Fruit fly (Drosophila melanogaster) whole organism, embryonic: ENCODE data around the gene Esyt2.

Experiments used
- Asciz ChIP-seq: fragments of 200-800 bp; sonication (Bioruptor generic); optimal IDR thresholded peaks from 2 replicates; lab custom pipeline; 2017; ENCODE audit warnings: missing biosample characterization, mild to moderate bottlenecking, missing genetic modification characterization, missing genetic modification reagents
- Bteb2 ChIP-seq: fragments of 200-800 bp; sonication (Bioruptor generic); optimal IDR thresholded peaks from 2 replicates; lab custom pipeline; 2016; ENCODE audit warnings: missing biosample characterization, missing genetic modification characterization
- CG11560 ChIP-seq: fragments of 200-800 bp; sonication (Bioruptor generic); IDR thresholded peaks from 3 replicates; pipeline ENCODE4 v1.3.6; 2022; ENCODE audit warnings: missing biosample characterization, missing genetic modification characterization
- CG13123 ChIP-seq: fragments of 200-800 bp; sonication (Bioruptor generic); optimal IDR thresholded peaks from 2 replicates; lab custom pipeline; 2016; ENCODE audit warnings: missing biosample characterization, missing genetic modification characterization
- CG13424 ChIP-seq: fragments of 200-800 bp; sonication (Bioruptor generic); optimal IDR thresholded peaks from 2 replicates; lab custom pipeline; 2019; ENCODE audit warnings: missing biosample characterization, mild to moderate bottlenecking, missing genetic modification characterization, moderate library complexity
- CG14667 ChIP-seq: fragments of 200-800 bp; sonication (Bioruptor generic); IDR thresholded peaks from 2 replicates; pipeline ENCODE4 v1.3.6; 2022; ENCODE audit warnings: missing biosample characterization, missing genetic modification characterization
- CG15011 ChIP-seq: fragments of 200-800 bp; sonication (Bioruptor generic); optimal IDR thresholded peaks from 3 replicates; lab custom pipeline; 2018; ENCODE audit warnings: missing biosample characterization, mild to moderate bottlenecking, missing genetic modification characterization
- CG15269 ChIP-seq: fragments of 200-800 bp; sonication (Bioruptor generic); optimal IDR thresholded peaks from 2 replicates; lab custom pipeline; 2018; ENCODE audit warnings: missing biosample characterization, mild to moderate bottlenecking, missing genetic modification characterization, moderate library complexity
- CG17829 ChIP-seq: fragments of 200-800 bp; optimal IDR thresholded peaks from 2 replicates; lab custom pipeline; 2019; ENCODE audit warnings: missing biosample characterization, mild to moderate bottlenecking, missing genetic modification characterization, moderate library complexity
- CG2120 ChIP-seq: fragments of 200-800 bp; sonication (Bioruptor generic); optimal IDR thresholded peaks from 3 replicates; lab custom pipeline; 2016; ENCODE audit warnings: missing biosample characterization, missing genetic modification characterization
- CG2678 ChIP-seq: fragments of 200-800 bp; sonication (Bioruptor generic); optimal IDR thresholded peaks from 3 replicates; lab custom pipeline; 2019; ENCODE audit warnings: missing biosample characterization, mild to moderate bottlenecking, missing genetic modification characterization, moderate library complexity
- CG34376 ChIP-seq: fragments of 200-800 bp; sonication (Bioruptor generic); optimal IDR thresholded peaks from 2 replicates; lab custom pipeline; 2018; ENCODE audit warnings: missing biosample characterization, mild to moderate bottlenecking, missing genetic modification characterization
- CG4360 ChIP-seq: fragments of 200-800 bp; sonication (Bioruptor generic); IDR thresholded peaks from 2 replicates; pipeline ENCODE4 v1.3.6; 2022; ENCODE audit warnings: missing biosample characterization, missing genetic modification characterization
- CG7556 ChIP-seq: fragments of 200-800 bp; sonication (Bioruptor generic); optimal IDR thresholded peaks from 2 replicates; lab custom pipeline; 2017; ENCODE audit warnings: missing biosample characterization, mild to moderate bottlenecking, missing genetic modification characterization
- CG8924 ChIP-seq: fragments of 200-800 bp; optimal IDR thresholded peaks from 3 replicates; lab custom pipeline; 2019; ENCODE audit warnings: missing biosample characterization, mild to moderate bottlenecking, missing genetic modification characterization, moderate library complexity
- Dip3 ChIP-seq: fragments of 200-800 bp; sonication (Bioruptor generic); optimal IDR thresholded peaks from 3 replicates; lab custom pipeline; 2016; ENCODE audit warnings: missing biosample characterization, missing genetic modification characterization
- Dll ChIP-seq: fragments of 200-800 bp; sonication (Bioruptor generic); IDR thresholded peaks from 4 replicates; pipeline ENCODE4 v1.3.6; 2022; ENCODE audit warnings: missing biosample characterization, missing genetic modification characterization; ENCODE audit not compliant: partially characterized antibody
- GATAe ChIP-seq: fragments of 200-800 bp; sonication (Bioruptor generic); conservative IDR thresholded peaks from 2 replicates; pipeline ENCODE4 v1.3.6; 2022; ENCODE audit warnings: missing biosample characterization, missing genetic modification characterization
- HLHmδ ChIP-seq: fragments of 200-800 bp; sonication (Bioruptor generic); optimal IDR thresholded peaks from 2 replicates; lab custom pipeline; 2018; ENCODE audit warnings: missing biosample characterization, mild to moderate bottlenecking, missing genetic modification characterization, moderate library complexity
- Hsf ChIP-seq: fragments of 200-800 bp; sonication (Bioruptor generic); optimal IDR thresholded peaks from 3 replicates; lab custom pipeline; 2016; ENCODE audit warnings: missing biosample characterization, missing genetic modification characterization
- Nf-YB ChIP-seq: fragments of 200-800 bp; sonication (Bioruptor generic); optimal IDR thresholded peaks from 3 replicates; lab custom pipeline; 2019; ENCODE audit warnings: missing biosample characterization, mild to moderate bottlenecking, missing genetic modification characterization, moderate library complexity
- Sox100B ChIP-seq: fragments of 200-800 bp; sonication (Bioruptor generic); optimal IDR thresholded peaks from 3 replicates; lab custom pipeline; 2018; ENCODE audit warnings: missing biosample characterization, mild to moderate bottlenecking, missing genetic modification characterization
- Spps ChIP-seq: fragments of 200-800 bp; sonication (Bioruptor generic); optimal IDR thresholded peaks from 2 replicates; lab custom pipeline; 2018; ENCODE audit warnings: missing biosample characterization, mild to moderate bottlenecking, missing genetic modification characterization
- Stat92E ChIP-seq, 3 experiments: fragments of >200 bp in 2 of 3; fragments of 200-800 bp in 1 of 3; sonication (Bioruptor generic) in 1 of 3; optimal IDR thresholded peaks; 2 replicates each; lab custom pipeline; 2017 to 2019; ENCODE audit warnings: missing biosample characterization in 3 of 3, missing genetic modification characterization in 3 of 3, mild to moderate bottlenecking in 1 of 3, moderate library complexity in 1 of 3
- al ChIP-seq: fragments of 200-800 bp; sonication (Bioruptor generic); IDR thresholded peaks from 2 replicates; pipeline ENCODE4 v1.3.6; 2022; ENCODE audit warnings: missing biosample characterization, missing genetic modification characterization
- amos ChIP-seq: fragments of 200-800 bp; sonication (Bioruptor generic); IDR thresholded peaks from 2 replicates; pipeline ENCODE4 v1.3.6; 2022; ENCODE audit warnings: missing biosample characterization, missing genetic modification characterization; ENCODE audit not compliant: partially characterized antibody
- ap ChIP-seq: fragments of 200-800 bp; sonication (Bioruptor generic); IDR thresholded peaks from 2 replicates; pipeline ENCODE4 v1.3.6; 2022; ENCODE audit warnings: missing biosample characterization, missing genetic modification characterization
- ash1 ChIP-seq: fragments of 200-800 bp; sonication (Bioruptor generic); optimal IDR thresholded peaks from 2 replicates; lab custom pipeline; 2018; ENCODE audit warnings: missing biosample characterization, mild to moderate bottlenecking, missing genetic modification characterization
- az2 ChIP-seq: fragments of 200-800 bp; sonication (Bioruptor generic); optimal IDR thresholded peaks from 3 replicates; lab custom pipeline; 2016; ENCODE audit warnings: missing biosample characterization, missing genetic modification characterization
- chm ChIP-seq: fragments of 200-800 bp; sonication (Bioruptor generic); IDR thresholded peaks from 2 replicates; pipeline ENCODE4 v1.3.6; 2022; ENCODE audit warnings: missing biosample characterization, missing genetic modification characterization
- fd64A ChIP-seq: fragments of 200-800 bp; sonication (Bioruptor generic); optimal IDR thresholded peaks from 3 replicates; lab custom pipeline; 2018; ENCODE audit warnings: missing biosample characterization, mild to moderate bottlenecking, missing genetic modification characterization
- gcm ChIP-seq: fragments of 200-800 bp; sonication (Bioruptor generic); optimal IDR thresholded peaks from 2 replicates; lab custom pipeline; 2019; ENCODE audit warnings: missing biosample characterization, mild to moderate bottlenecking, missing genetic modification characterization, moderate library complexity
- gsb-n ChIP-seq: fragments of 200-800 bp; sonication (Bioruptor generic); optimal IDR thresholded peaks from 3 replicates; lab custom pipeline; 2018; ENCODE audit warnings: missing biosample characterization, mild to moderate bottlenecking, missing genetic modification characterization
- lab ChIP-seq: fragments of 200-800 bp; sonication (Bioruptor generic); optimal IDR thresholded peaks from 3 replicates; lab custom pipeline; 2017; ENCODE audit warnings: missing biosample characterization, missing genetic modification characterization, mild to moderate bottlenecking, moderate library complexity, missing genetic modification reagents
- mam ChIP-seq: fragments of 200-800 bp; sonication (Bioruptor generic); optimal IDR thresholded peaks from 3 replicates; lab custom pipeline; 2016; ENCODE audit warnings: missing biosample characterization, missing genetic modification characterization
- mld ChIP-seq: fragments of 200-800 bp; sonication (Bioruptor generic); IDR thresholded peaks from 3 replicates; pipeline ENCODE4 v1.3.6; 2022; ENCODE audit warnings: missing biosample characterization, missing genetic modification characterization; ENCODE audit not compliant: partially characterized antibody
- phol ChIP-seq: fragments of 200-800 bp; sonication (Bioruptor generic); optimal IDR thresholded peaks from 3 replicates; lab custom pipeline; 2018; ENCODE audit warnings: missing biosample characterization, mild to moderate bottlenecking, missing genetic modification characterization, moderate library complexity
- pros ChIP-seq: fragments of 200-800 bp; sonication (Bioruptor generic); optimal IDR thresholded peaks from 3 replicates; lab custom pipeline; 2019; ENCODE audit warnings: missing biosample characterization, mild to moderate bottlenecking, missing genetic modification characterization, moderate library complexity
- sens ChIP-seq: fragments of 200-800 bp; sonication (Bioruptor generic); peaks from one replicate; lab custom pipeline; 2016; ENCODE audit warnings: missing biosample characterization, missing genetic modification characterization
- sob ChIP-seq: fragments of 200-800 bp; sonication (Bioruptor generic); IDR thresholded peaks from 2 replicates; pipeline ENCODE4 v1.3.6; 2022; ENCODE audit warnings: missing biosample characterization, missing genetic modification characterization
- sqz ChIP-seq: fragments of 200-800 bp; sonication (Bioruptor generic); optimal IDR thresholded peaks from 3 replicates; lab custom pipeline; 2018; ENCODE audit warnings: missing biosample characterization, mild to moderate bottlenecking, missing genetic modification characterization
- tin ChIP-seq: fragments of 200-800 bp; sonication (Bioruptor generic); optimal IDR thresholded peaks from 3 replicates; lab custom pipeline; 2016; ENCODE audit warnings: missing biosample characterization, missing genetic modification characterization
- tio ChIP-seq: fragments of 200-800 bp; sonication (Bioruptor generic); optimal IDR thresholded peaks from 2 replicates; lab custom pipeline; 2017; ENCODE audit warnings: missing biosample characterization, missing genetic modification characterization, inconsistent platforms
- tll ChIP-seq, 2 experiments: fragments of 200-800 bp in 1 of 2; fragments of >200 bp in 1 of 2; sonication (Bioruptor generic) in 1 of 2; optimal IDR thresholded peaks; 2 replicates each; lab custom pipeline; 2017 to 2019; ENCODE audit warnings: missing biosample characterization in 2 of 2, missing genetic modification characterization in 2 of 2, mild to moderate bottlenecking in 1 of 2, moderate library complexity in 1 of 2
- unc-4 ChIP-seq: fragments of 200-800 bp; sonication (Bioruptor generic); IDR thresholded peaks from 2 replicates; pipeline ENCODE4 v1.3.6; 2022; ENCODE audit warnings: missing biosample characterization, missing genetic modification characterization; ENCODE audit not compliant: partially characterized antibody
- usp ChIP-seq: fragments of >200 bp; optimal IDR thresholded peaks from 2 replicates; lab custom pipeline; 2017; ENCODE audit warnings: missing biosample characterization, missing genetic modification characterization
- zfh2 ChIP-seq: fragments of 200-800 bp; sonication (Bioruptor generic); optimal IDR thresholded peaks from 2 replicates; lab custom pipeline; 2016; ENCODE audit warnings: missing biosample characterization, missing genetic modification characterization

The Esyt2 gene

dm6 chr3R:24577355-24577754, 32.8 kb downstream of the Esyt2 start (continued):
- TF ChIP-seq pros (GFP tag; lab: Kevin White, UChicago) (peak; percentile 99), sob (GFP tag; lab: Robert Waterston, UW) (peak; percentile 11; the same call in 1 of the 2 replicates), chm (peak; percentile 9; the same call in 1 of the 2 replicates), Dip3 (GFP tag; lab: Kevin White, UChicago) (peak; percentile 6), usp (GFP tag; lab: Kevin White, UChicago) (no peak), fd64A (no peak), unc-4 (no peak), tin (GFP tag; lab: Kevin White, UChicago) (no peak), CG34376 (GFP tag; lab: Kevin White, UChicago) (no peak), CG13123 (GFP tag; lab: Kevin White, UChicago) (no peak), ash1 (peak; percentile 33), amos (GFP tag; lab: Robert Waterston, UW) (peak; percentile 24; the same call in 1 of the 2 replicates)

DNA sequence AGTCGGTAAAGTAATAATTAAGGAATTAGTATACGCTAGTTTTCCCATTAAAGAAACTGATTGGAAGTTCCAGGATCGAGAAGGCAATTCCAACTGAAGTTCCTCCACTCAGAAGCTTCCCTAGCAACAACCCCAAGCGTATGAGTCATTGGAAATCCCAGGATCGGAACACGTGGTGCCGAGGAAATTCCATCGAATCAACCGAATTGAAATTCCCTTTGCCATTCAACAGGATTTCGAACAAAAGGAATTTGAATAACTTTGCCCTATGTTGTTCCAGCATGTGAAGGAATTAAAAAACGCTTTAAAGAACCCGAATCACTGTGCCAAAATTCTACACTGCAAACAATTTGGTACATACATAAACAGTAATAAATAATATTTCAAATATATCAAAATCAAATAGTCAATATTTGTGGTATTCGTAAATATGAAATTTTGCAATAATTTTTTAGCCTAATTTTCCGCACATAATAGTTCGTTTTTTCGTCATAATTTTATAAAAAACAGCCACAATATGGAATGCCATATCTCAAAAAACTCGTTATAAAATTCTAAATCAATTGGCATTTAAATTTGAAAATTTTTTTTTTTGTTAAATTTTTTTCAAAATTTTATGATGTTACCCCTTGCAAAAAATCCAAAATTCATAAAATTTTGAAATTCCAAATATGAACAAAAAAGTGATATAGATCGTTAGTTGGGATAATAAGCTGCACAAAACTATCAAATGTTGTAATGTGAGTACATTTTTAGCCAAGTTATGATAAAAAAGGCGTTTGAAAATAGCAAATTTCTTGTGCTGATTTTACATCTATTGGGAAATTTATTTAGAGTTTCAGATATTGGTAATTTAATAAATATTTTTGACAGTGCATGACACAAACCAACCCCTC, 35.8 kb downstream of the Esyt2 start:
- peak; percentile 25 for TF ChIP-seq Spps (tag; lab: Kevin White, UChicago)
- TF ChIP-seq CG7556 (GFP tag; lab: Kevin White, UChicago) = peak; percentile 70
- peak; percentile 38 for TF ChIP-seq Asciz
- TF ChIP-seq ap (GFP tag; lab: Robert Waterston, UW) = no peak
- TF ChIP-seq CG14667 (GFP tag; lab: Robert Waterston, UW) = no peak
- peak; percentile 81 for TF ChIP-seq sens (GFP tag; lab: Kevin White, UChicago)
- TF ChIP-seq Hsf (GFP tag; lab: Kevin White, UChicago) = no peak
- peak; percentile 20 for TF ChIP-seq CG15269 (tag; lab: Kevin White, UChicago)
- no peak for TF ChIP-seq CG4360 (GFP tag; lab: Robert Waterston, UW)
- no peak for TF ChIP-seq GATAe (GFP tag; lab: Robert Waterston, UW)
- peak; percentile 25 for TF ChIP-seq CG2120 (GFP tag; lab: Kevin White, UChicago)
- peak; percentile 61 for TF ChIP-seq CG2678 (tag; lab: Kevin White, UChicago)
- TF ChIP-seq Dll (GFP tag; lab: Robert Waterston, UW) = no peak
- TF ChIP-seq sqz (GFP tag; lab: Kevin White, UChicago) = peak; percentile 23
- TF ChIP-seq gcm (GFP tag; lab: Kevin White, UChicago) = peak; percentile 2
- no peak for TF ChIP-seq al
- TF ChIP-seq CG13424 (tag; lab: Kevin White, UChicago) = peak; percentile 35
- peak; percentile 24 for TF ChIP-seq gsb-n (tag; lab: Kevin White, UChicago)
- TF ChIP-seq CG15011 (GFP tag; lab: Kevin White, UChicago) = no peak
- TF ChIP-seq unc-4 = no peak
- TF ChIP-seq Nf-YB (GFP tag; lab: Kevin White, UChicago) = peak; percentile 28
- TF ChIP-seq az2 (GFP tag; lab: Kevin White, UChicago) = peak; percentile 41
- peak; percentile 67 for TF ChIP-seq Sox100B (GFP tag; lab: Kevin White, UChicago)
- TF ChIP-seq zfh2 (GFP tag; lab: Kevin White, UChicago) = no peak
- peak; percentile 14 for TF ChIP-seq Bteb2 (GFP tag; lab: Kevin White, UChicago)
- TF ChIP-seq Stat92E (GFP tag; optimal IDR thresholded peaks at IDR 0.05; lab: Kevin White, UChicago) = no peak
- no peak for TF ChIP-seq tll (GFP tag; optimal IDR thresholded peaks at IDR 0.05; lab: Kevin White, UChicago)
- peak; percentile 33 for TF ChIP-seq CG8924
- TF ChIP-seq CG17829 = peak; percentile 25
- no peak for TF ChIP-seq HLHmδ (GFP tag; lab: Kevin White, UChicago)
- TF ChIP-seq mld (GFP tag; lab: Robert Waterston, UW) = peak; percentile 75; the same call in 2 of the 3 replicates
- no peak for TF ChIP-seq CG11560 (tag; lab: Robert Waterston, UW)
- TF ChIP-seq mam (GFP tag; lab: Kevin White, UChicago) = no peak
- TF ChIP-seq phol (tag; lab: Kevin White, UChicago) = peak; percentile 62
- TF ChIP-seq tio = peak; percentile 19
- TF ChIP-seq lab (GFP tag; lab: Kevin White, UChicago) = peak; percentile 13
